Worm (Caenorhabditis elegans) whole organism, late embryonic: ENCODE measurements around the gene stau-1.

Experiments used
- ama-1 ChIP-seq: fragments of 150-350 bp; optimal IDR thresholded peaks from 2 replicates; lab custom pipeline; 2014
- ceh-14 ChIP-seq: sonication (generic microtip); optimal IDR thresholded peaks from 2 replicates; lab custom pipeline; 2016; ENCODE audit warnings: missing genotype, missing genetic modification characterization, missing compliant biosample characterization
- che-1 ChIP-seq: sonication (generic microtip); optimal IDR thresholded peaks from 2 replicates; lab custom pipeline; 2016; ENCODE audit warnings: mild to moderate bottlenecking, missing genetic modification characterization, missing compliant biosample characterization
- ets-4 ChIP-seq: sonication (generic microtip); optimal IDR thresholded peaks from 2 replicates; lab custom pipeline; 2016; ENCODE audit warnings: missing genetic modification characterization, missing compliant biosample characterization
- lin-11 ChIP-seq: fragments of 200-800 bp; sonication (Bioruptor generic); optimal IDR thresholded peaks from 2 replicates; lab custom pipeline; 2018; ENCODE audit warnings: mild to moderate bottlenecking, missing genetic modification characterization, missing compliant biosample characterization
- nhr-11 ChIP-seq: fragments of 150-350 bp; optimal IDR thresholded peaks from 2 replicates; lab custom pipeline; 2014; ENCODE audit warnings: missing biosample characterization, missing genetic modification characterization
- pha-2 ChIP-seq: sonication (generic microtip); optimal IDR thresholded peaks from 2 replicates; lab custom pipeline; 2017; ENCODE audit warnings: mild to moderate bottlenecking, missing genetic modification characterization, missing compliant biosample characterization
- pha-4 ChIP-seq: fragments of 150-350 bp; optimal IDR thresholded peaks from 2 replicates; lab custom pipeline; 2018; ENCODE audit warnings: missing biosample characterization, missing genetic modification reagents, missing genetic modification characterization
- pqm-1 ChIP-seq: sonication (generic microtip); optimal IDR thresholded peaks from 2 replicates; lab custom pipeline; 2016; ENCODE audit warnings: missing genetic modification characterization, missing compliant biosample characterization
- pros-1 ChIP-seq: fragments of 150-350 bp; optimal IDR thresholded peaks from 2 replicates; lab custom pipeline; 2014; ENCODE audit warnings: missing biosample characterization, missing genetic modification reagents, missing genetic modification characterization
- syd-9 ChIP-seq: sonication (generic microtip); optimal IDR thresholded peaks from 2 replicates; lab custom pipeline; 2016; ENCODE audit warnings: mild to moderate bottlenecking, missing genetic modification characterization, moderate library complexity, missing compliant biosample characterization
- tbx-2 ChIP-seq: sonication (generic microtip); optimal IDR thresholded peaks from 2 replicates; lab custom pipeline; 2016; ENCODE audit warnings: missing genetic modification characterization, missing compliant biosample characterization
- ttx-3 ChIP-seq: sonication (generic microtip); optimal IDR thresholded peaks from 2 replicates; lab custom pipeline; 2016; ENCODE audit warnings: missing genetic modification reagents, missing genetic modification characterization, missing compliant biosample characterization
- ztf-16 ChIP-seq: sonication (generic microtip); optimal IDR thresholded peaks from 2 replicates; lab custom pipeline; 2017; ENCODE audit warnings: missing genetic modification characterization, missing compliant biosample characterization

DNA sequence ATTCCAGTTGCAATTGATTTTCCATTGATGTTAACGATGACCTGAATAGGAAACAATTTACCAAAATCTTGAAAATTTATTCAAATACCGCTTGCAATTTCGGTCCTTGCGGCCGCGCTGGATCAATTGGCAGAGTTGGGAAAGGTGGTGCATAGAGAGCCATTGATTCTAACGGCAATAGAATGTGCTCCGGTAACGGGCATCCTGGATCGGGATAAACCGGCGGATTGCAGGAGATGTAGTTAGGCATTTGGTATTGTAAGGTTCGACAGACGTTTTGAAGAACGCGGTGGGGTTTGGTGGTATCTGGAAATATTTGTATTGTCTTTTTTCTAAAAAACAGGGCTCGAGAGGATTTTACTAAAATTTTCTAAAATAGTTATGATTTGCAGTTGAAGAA, 4.2 kb downstream of the stau-1 start:
- no peak for TF ChIP-seq lin-11
- TF ChIP-seq ama-1 (lab: Kevin White, UChicago), result no peak
- TF ChIP-seq nhr-11 (tag; lab: Kevin White, UChicago), result no peak
- no peak for TF ChIP-seq tbx-2
- TF ChIP-seq ttx-3 (tag; lab: Kevin White, UChicago), result no peak
- no peak for TF ChIP-seq pqm-1
- TF ChIP-seq pha-2 (tag; lab: Kevin White, UChicago), result no peak
- TF ChIP-seq che-1 (tag; lab: Kevin White, UChicago), result no peak
- TF ChIP-seq ztf-16, result no peak
- TF ChIP-seq pros-1 (tag; lab: Kevin White, UChicago), result no peak
- TF ChIP-seq syd-9 (tag; lab: Kevin White, UChicago), result no peak
- TF ChIP-seq pha-4 (tag; lab: Kevin White, UChicago), result no peak
- TF ChIP-seq ets-4, result no peak
- no peak for TF ChIP-seq ceh-14 (tag; lab: Kevin White, UChicago)
